Fruit fly (Drosophila melanogaster) whole organism, wandering third instar larva: Measurements from ENCODE around the gene CstF50.

ENCODE experiments used
- GATAd ChIP-seq: sonication (Bioruptor generic); optimal IDR thresholded peaks from 2 replicates; lab custom pipeline; 2016; ENCODE audit warnings: missing biosample characterization, missing genetic modification characterization
- Myc ChIP-seq: fragments of >200 bp; optimal IDR thresholded peaks from 2 replicates; lab custom pipeline; 2017
- lola ChIP-seq: fragments of >200 bp; optimal IDR thresholded peaks from 2 replicates; lab custom pipeline; 2017; ENCODE audit warnings: missing biosample characterization, missing genetic modification characterization
- pan ChIP-seq: fragments of >200 bp; optimal IDR thresholded peaks from 2 replicates; lab custom pipeline; 2017
- psq ChIP-seq: fragments of 200-800 bp; sonication (Bioruptor generic); optimal IDR thresholded peaks from 3 replicates; lab custom pipeline; 2017; ENCODE audit warnings: missing biosample characterization, mild to moderate bottlenecking, missing genetic modification characterization, moderate library complexity

- TF ChIP-seq pan (lab: Kevin White, UChicago): no peak
- no peak for TF ChIP-seq GATAd (GFP tag; lab: Kevin White, UChicago)
- TF ChIP-seq psq: no peak
- TF ChIP-seq Myc: no peak
- no peak for TF ChIP-seq lola
Measured at dm6 chr3R:31689727-31690126, 47.0 kb downstream of the CstF50 start.
